Worm (Caenorhabditis elegans): Measurements from ENCODE around the gene sprp-4.
A peak's percentile ranks its signal among the peaks of the same experiment; 100 is the strongest.

sprp-4 gene

ce11 chrX:8853524-8853923 is at the start of gene sprp-4:
sprp-4 (minus strand) TSS chrX:8853624.
- TF ChIP-seq pha-4 (tag; optimal IDR thresholded peaks at IDR 0.05) = no peak

- TF ChIP-seq sem-2 (GFP tag; optimal IDR thresholded peaks at IDR 0.05) (no peak), mls-2 (tag; optimal IDR thresholded peaks at IDR 0.05) (no peak), ceh-83 (GFP tag; optimal IDR thresholded peaks at IDR 0.05) (no peak), lin-13 (tag; optimal IDR thresholded peaks at IDR 0.05) (no peak)
Measured at ce11 chrX:8902920-8903319, 49.5 kb upstream of the sprp-4 start.

- TF ChIP-seq nhr-237 (tag; optimal IDR thresholded peaks at IDR 0.05) (no peak), bed-3 (GFP tag; optimal IDR thresholded peaks at IDR 0.05) (no peak), mls-2 (tag; optimal IDR thresholded peaks at IDR 0.05) (no peak)
Measured at ce11 chrX:8892808-8893207, 39.4 kb upstream of the sprp-4 start, which contains the start of gene C13E3.1. C13E3.1 (plus strand) TSS chrX:8893108.

- TF ChIP-seq ham-2 (GFP tag; optimal IDR thresholded peaks at IDR 0.05) = no peak
- TF ChIP-seq drap-1 (GFP tag; optimal IDR thresholded peaks at IDR 0.05) = no peak
- no peak for TF ChIP-seq unc-62 (GFP tag; optimal IDR thresholded peaks at IDR 0.05)
- TF ChIP-seq flh-1 (GFP tag; optimal IDR thresholded peaks at IDR 0.05) = no peak
- TF ChIP-seq M03D4.4 (tag; optimal IDR thresholded peaks at IDR 0.05) = no peak
- no peak for TF ChIP-seq zip-8 (tag; optimal IDR thresholded peaks at IDR 0.05)
- TF ChIP-seq nhr-237 (tag; optimal IDR thresholded peaks at IDR 0.05) = no peak
- TF ChIP-seq nhr-12 (tag; optimal IDR thresholded peaks at IDR 0.05) = no peak
- no peak for TF ChIP-seq ceh-43 (GFP tag; optimal IDR thresholded peaks at IDR 0.05)
- TF ChIP-seq blmp-1 (tag; optimal IDR thresholded peaks at IDR 0.05) = no peak
- TF ChIP-seq mep-1 (tag; optimal IDR thresholded peaks at IDR 0.05) = no peak
- TF ChIP-seq nhr-28 (tag; optimal IDR thresholded peaks at IDR 0.05) = no peak
- no peak for TF ChIP-seq elt-3 (tag; optimal IDR thresholded peaks at IDR 0.05)
- no peak for TF ChIP-seq mab-5 (tag; optimal IDR thresholded peaks at IDR 0.05)
- TF ChIP-seq elt-1 (tag; optimal IDR thresholded peaks at IDR 0.05; ENCODE audit: borderline replicate concordance, insufficient read depth) = no peak
- TF ChIP-seq cnd-1 (tag; optimal IDR thresholded peaks at IDR 0.05) = no peak
- no peak for TF ChIP-seq mls-2 (tag; optimal IDR thresholded peaks at IDR 0.05)
- TF ChIP-seq nhr-76 (tag; optimal IDR thresholded peaks at IDR 0.05) = no peak
- no peak for TF ChIP-seq tbx-8 (GFP tag; optimal IDR thresholded peaks at IDR 0.05)
- TF ChIP-seq lin-32 (GFP tag; optimal IDR thresholded peaks at IDR 0.05) = no peak
Measured at ce11 chrX:8891393-8891953, 38.0 kb upstream of the sprp-4 start.

- no peak for TF ChIP-seq nhr-76 (tag; optimal IDR thresholded peaks at IDR 0.05)
- no peak for TF ChIP-seq mep-1 (tag; optimal IDR thresholded peaks at IDR 0.05)
- no peak for TF ChIP-seq nhr-237 (tag; optimal IDR thresholded peaks at IDR 0.05)
- TF ChIP-seq blmp-1 (tag; optimal IDR thresholded peaks at IDR 0.05) = peak; percentile 55
Measured at ce11 chrX:8890251-8890755, 36.9 kb upstream of the sprp-4 start.

- peak; percentile 57 for TF ChIP-seq hlh-1 (tag; optimal IDR thresholded peaks at IDR 0.05)
- no peak for TF ChIP-seq nhr-237 (tag; optimal IDR thresholded peaks at IDR 0.05)
- no peak for TF ChIP-seq bed-3 (GFP tag; optimal IDR thresholded peaks at IDR 0.05)
- TF ChIP-seq mab-5 (tag; optimal IDR thresholded peaks at IDR 0.05) = no peak
- TF ChIP-seq unc-62 (GFP tag; optimal IDR thresholded peaks at IDR 0.05) = peak; percentile 67
- no peak for TF ChIP-seq ham-2 (GFP tag; optimal IDR thresholded peaks at IDR 0.05)
Measured at ce11 chrX:8888835-8889234, 35.4 kb upstream of the sprp-4 start.

ce11 chrX:8882162-8882561 is 28.7 kb upstream of the sprp-4 start:
- TF ChIP-seq nhr-2 (tag; optimal IDR thresholded peaks at IDR 0.05) (no peak), nhr-12 (tag; optimal IDR thresholded peaks at IDR 0.05) (no peak), bed-3 (GFP tag; optimal IDR thresholded peaks at IDR 0.05) (no peak), pha-4 (tag; optimal IDR thresholded peaks at IDR 0.05) (no peak), drap-1 (GFP tag; optimal IDR thresholded peaks at IDR 0.05) (no peak), mab-5 (tag; optimal IDR thresholded peaks at IDR 0.05) (no peak), nhr-76 (tag; optimal IDR thresholded peaks at IDR 0.05) (no peak), zip-8 (tag; optimal IDR thresholded peaks at IDR 0.05) (no peak), flh-1 (GFP tag; optimal IDR thresholded peaks at IDR 0.05) (no peak), unc-120 (tag; optimal IDR thresholded peaks at IDR 0.05; ENCODE audit: poor library complexity, severe bottlenecking) (no peak), lsy-2 (tag; optimal IDR thresholded peaks at IDR 0.05) (no peak), nhr-237 (tag; optimal IDR thresholded peaks at IDR 0.05) (no peak), lin-13 (tag; optimal IDR thresholded peaks at IDR 0.05) (no peak), M03D4.4 (tag; optimal IDR thresholded peaks at IDR 0.05) (no peak), ceh-43 (GFP tag; optimal IDR thresholded peaks at IDR 0.05) (no peak), snpc-4 (tag; optimal IDR thresholded peaks at IDR 0.05) (no peak), ztf-11 (tag; optimal IDR thresholded peaks at IDR 0.05) (no peak)

All from whole organism, mixed stage, embryonic.